Fruit fly (Drosophila melanogaster) whole organism, prepupa: ENCODE results near the gene Hr38.

Source experiments
- Blimp-1 ChIP-seq: fragments of 200-800 bp; sonication (Bioruptor generic); optimal IDR thresholded peaks from 3 replicates; lab custom pipeline; 2017; ENCODE audit warnings: missing biosample characterization, missing genetic modification characterization, mild to moderate bottlenecking, moderate library complexity, missing genetic modification reagents
- CG11294 ChIP-seq: fragments of 200-800 bp; sonication (Bioruptor generic); IDR thresholded peaks from 2 replicates; pipeline ENCODE4 v1.3.6; 2022; ENCODE audit warnings: missing biosample characterization, missing genetic modification characterization
- CG11762 ChIP-seq: fragments of 200-800 bp; sonication (Bioruptor generic); optimal IDR thresholded peaks from 3 replicates; lab custom pipeline; 2016; ENCODE audit warnings: missing biosample characterization, missing genetic modification characterization; ENCODE audit not compliant: insufficient read depth
- CG11902 ChIP-seq: fragments of 200-800 bp; sonication (Bioruptor generic); optimal IDR thresholded peaks from 3 replicates; lab custom pipeline; 2016; ENCODE audit warnings: missing biosample characterization, missing genetic modification characterization
- CG15336 ChIP-seq: fragments of 200-800 bp; sonication (Bioruptor generic); IDR thresholded peaks from 2 replicates; pipeline ENCODE4 v1.3.6; 2022; ENCODE audit warnings: missing biosample characterization, missing genetic modification characterization
- CG1621 ChIP-seq: fragments of 200-800 bp; sonication (Bioruptor generic); optimal IDR thresholded peaks from 3 replicates; lab custom pipeline; 2018; ENCODE audit warnings: missing biosample characterization, mild to moderate bottlenecking, missing genetic modification characterization
- CG16779 ChIP-seq: fragments of 200-800 bp; sonication (Bioruptor generic); optimal IDR thresholded peaks from 3 replicates; lab custom pipeline; 2017; ENCODE audit warnings: missing biosample characterization, mild to moderate bottlenecking, missing genetic modification characterization
- CG3032 ChIP-seq: fragments of 200-800 bp; optimal IDR thresholded peaks from 2 replicates; lab custom pipeline; 2019; ENCODE audit warnings: missing biosample characterization, mild to moderate bottlenecking, missing genetic modification characterization, moderate library complexity
- CG31627 ChIP-seq: fragments of 200-800 bp; sonication (Bioruptor generic); optimal IDR thresholded peaks from 3 replicates; lab custom pipeline; 2016; ENCODE audit warnings: missing biosample characterization, missing genetic modification characterization
- CG32006 ChIP-seq: fragments of 200-800 bp; sonication (Bioruptor generic); optimal IDR thresholded peaks from 3 replicates; lab custom pipeline; 2017; ENCODE audit warnings: missing biosample characterization, mild to moderate bottlenecking, missing genetic modification characterization
- CG34406 ChIP-seq: fragments of 200-800 bp; sonication (Bioruptor generic); optimal IDR thresholded peaks from 3 replicates; lab custom pipeline; 2016; ENCODE audit warnings: missing biosample characterization, missing genetic modification characterization
- CG3919 ChIP-seq: fragments of 200-800 bp; sonication (Bioruptor generic); optimal IDR thresholded peaks from 3 replicates; lab custom pipeline; 2016; ENCODE audit warnings: missing biosample characterization, missing genetic modification characterization
- CG4318 ChIP-seq: fragments of 200-800 bp; sonication (Bioruptor generic); optimal IDR thresholded peaks from 3 replicates; lab custom pipeline; 2017; ENCODE audit warnings: missing biosample characterization, mild to moderate bottlenecking, missing genetic modification characterization
- CG6163 ChIP-seq: fragments of 200-800 bp; sonication (Bioruptor generic); IDR thresholded peaks from 3 replicates; pipeline ENCODE4 v1.3.6; 2022; ENCODE audit warnings: missing biosample characterization, missing genetic modification characterization
- CG6792 ChIP-seq: fragments of 200-800 bp; sonication (Bioruptor generic); optimal IDR thresholded peaks from 3 replicates; lab custom pipeline; 2016; ENCODE audit warnings: missing biosample characterization, missing genetic modification characterization
- CG6808 ChIP-seq: fragments of 200-800 bp; sonication (Bioruptor generic); optimal IDR thresholded peaks from 3 replicates; lab custom pipeline; 2017; ENCODE audit warnings: missing biosample characterization, missing genetic modification characterization, mild to moderate bottlenecking, moderate library complexity, missing genetic modification reagents
- CG7368 ChIP-seq: fragments of 200-800 bp; sonication (Bioruptor generic); optimal IDR thresholded peaks from 3 replicates; lab custom pipeline; 2016; ENCODE audit warnings: missing biosample characterization, missing genetic modification characterization
- CG8119 ChIP-seq: fragments of 200-800 bp; sonication (Bioruptor generic); IDR thresholded peaks from 3 replicates; pipeline ENCODE4 v1.3.6; 2022; ENCODE audit warnings: missing biosample characterization, missing genetic modification characterization
- CG8319 ChIP-seq: fragments of 200-800 bp; sonication (Bioruptor generic); optimal IDR thresholded peaks from 3 replicates; lab custom pipeline; 2016; ENCODE audit warnings: missing biosample characterization, missing genetic modification characterization
- CG8632 ChIP-seq: fragments of 200-800 bp; sonication (Bioruptor generic); optimal IDR thresholded peaks from 3 replicates; lab custom pipeline; 2016; ENCODE audit warnings: missing biosample characterization, missing genetic modification characterization
- CG9139 ChIP-seq: fragments of 200-800 bp; sonication (Bioruptor generic); optimal IDR thresholded peaks from 3 replicates; lab custom pipeline; 2017; ENCODE audit warnings: missing biosample characterization, mild to moderate bottlenecking, missing genetic modification characterization
- Eip75B ChIP-seq: fragments of 200-800 bp; sonication (Bioruptor generic); optimal IDR thresholded peaks from 3 replicates; lab custom pipeline; 2016; ENCODE audit warnings: missing biosample characterization, missing genetic modification characterization
- Ets21C ChIP-seq: fragments of 200-800 bp; sonication (Bioruptor generic); optimal IDR thresholded peaks from 3 replicates; lab custom pipeline; 2016; ENCODE audit warnings: missing biosample characterization, missing genetic modification characterization
- Gug ChIP-seq: fragments of 200-800 bp; sonication (Bioruptor generic); IDR thresholded peaks from 2 replicates; pipeline ENCODE4 v1.3.6; 2022; ENCODE audit warnings: missing biosample characterization, missing genetic modification characterization
- Hr38 ChIP-seq: sonication (Bioruptor generic); optimal IDR thresholded peaks from 2 replicates; lab custom pipeline; 2016; ENCODE audit warnings: missing biosample characterization, missing genetic modification characterization
- Hr39 ChIP-seq: fragments of 200-800 bp; sonication (Bioruptor generic); optimal IDR thresholded peaks from 2 replicates; lab custom pipeline; 2016; ENCODE audit warnings: missing biosample characterization, missing genetic modification characterization
- Hr4 ChIP-seq: fragments of 200-800 bp; sonication (Bioruptor generic); optimal IDR thresholded peaks from 3 replicates; lab custom pipeline; 2016; ENCODE audit warnings: missing biosample characterization, missing genetic modification characterization
- Lpt ChIP-seq: fragments of 200-800 bp; sonication (Bioruptor generic); optimal IDR thresholded peaks from 3 replicates; lab custom pipeline; 2016; ENCODE audit warnings: missing biosample characterization, missing genetic modification characterization
- Met ChIP-seq: fragments of 200-800 bp; sonication (Bioruptor generic); optimal IDR thresholded peaks from 3 replicates; lab custom pipeline; 2016; ENCODE audit warnings: missing biosample characterization, missing genetic modification characterization
- OdsH ChIP-seq: fragments of 200-800 bp; sonication (Bioruptor generic); optimal IDR thresholded peaks from 3 replicates; lab custom pipeline; 2016; ENCODE audit warnings: missing biosample characterization, missing genetic modification characterization
- Smox ChIP-seq: fragments of 200-800 bp; sonication (Bioruptor generic); optimal IDR thresholded peaks from 3 replicates; lab custom pipeline; 2016; ENCODE audit warnings: missing biosample characterization, missing genetic modification characterization
- Sox102F ChIP-seq: fragments of 200-800 bp; sonication (Bioruptor generic); optimal IDR thresholded peaks from 2 replicates; lab custom pipeline; 2016; ENCODE audit warnings: missing biosample characterization, mild to moderate bottlenecking, missing genetic modification characterization
- Sox15 ChIP-seq: fragments of 200-800 bp; sonication (Bioruptor generic); optimal IDR thresholded peaks from 3 replicates; lab custom pipeline; 2016; ENCODE audit warnings: missing biosample characterization, missing genetic modification characterization
- achi ChIP-seq: fragments of 200-800 bp; sonication (Bioruptor generic); optimal IDR thresholded peaks from 3 replicates; lab custom pipeline; 2016; ENCODE audit warnings: missing biosample characterization, missing genetic modification characterization
- cyc ChIP-seq: fragments of 200-800 bp; sonication (Bioruptor generic); optimal IDR thresholded peaks from 3 replicates; lab custom pipeline; 2016; ENCODE audit warnings: missing biosample characterization, missing genetic modification characterization
- dac ChIP-seq: fragments of 200-800 bp; sonication (Bioruptor generic); optimal IDR thresholded peaks from 2 replicates; lab custom pipeline; 2017; ENCODE audit warnings: missing biosample characterization, mild to moderate bottlenecking, missing genetic modification characterization
- dsx ChIP-seq: fragments of 200-800 bp; optimal IDR thresholded peaks from 3 replicates; lab custom pipeline; 2019; ENCODE audit warnings: missing biosample characterization, mild to moderate bottlenecking, missing genetic modification characterization, moderate library complexity; ENCODE audit not compliant: poor library complexity, severe bottlenecking
- eg ChIP-seq: fragments of 200-800 bp; sonication (Bioruptor generic); IDR thresholded peaks from 3 replicates; pipeline ENCODE4 v1.3.6; 2022; ENCODE audit warnings: missing biosample characterization, missing genetic modification characterization
- fkh ChIP-seq: fragments of 200-800 bp; sonication (Bioruptor generic); optimal IDR thresholded peaks from 3 replicates; lab custom pipeline; 2017; ENCODE audit warnings: missing biosample characterization, mild to moderate bottlenecking, missing genetic modification characterization, moderate library complexity
- net ChIP-seq: fragments of 200-800 bp; sonication (Bioruptor generic); optimal IDR thresholded peaks from 3 replicates; lab custom pipeline; 2016; ENCODE audit warnings: missing biosample characterization, missing genetic modification characterization
- pdm3 ChIP-seq: fragments of 200-800 bp; sonication (Bioruptor generic); optimal IDR thresholded peaks from 3 replicates; lab custom pipeline; 2016; ENCODE audit warnings: missing biosample characterization, missing genetic modification characterization
- salr ChIP-seq, 2 experiments: fragments of 200-800 bp; sonication (Bioruptor generic); optimal IDR thresholded peaks; 3 replicates each; lab custom pipeline; 2016 to 2018; ENCODE audit warnings: missing biosample characterization in 2 of 2, missing genetic modification characterization in 2 of 2, mild to moderate bottlenecking in 1 of 2
- spab ChIP-seq: fragments of 200-800 bp; sonication (Bioruptor generic); optimal IDR thresholded peaks from 2 replicates; lab custom pipeline; 2017; ENCODE audit warnings: missing biosample characterization, mild to moderate bottlenecking, missing genetic modification characterization, missing genetic modification reagents
- ss ChIP-seq, 2 experiments: fragments of 200-800 bp; sonication (Bioruptor generic); optimal IDR thresholded peaks; 2 replicates in 1 of 2; 3 replicates in 1 of 2; lab custom pipeline; 2017 to 2018; ENCODE audit warnings: mild to moderate bottlenecking in 2 of 2, missing biosample characterization in 2 of 2, missing genetic modification characterization in 2 of 2, moderate library complexity in 1 of 2
- svp ChIP-seq: fragments of 200-800 bp; sonication (Bioruptor generic); peaks from one replicate; lab custom pipeline; 2016; ENCODE audit warnings: missing biosample characterization, missing genetic modification characterization
- topi ChIP-seq: fragments of 200-800 bp; sonication (Bioruptor generic); optimal IDR thresholded peaks from 3 replicates; lab custom pipeline; 2016; ENCODE audit warnings: missing biosample characterization, missing genetic modification characterization
- vri ChIP-seq: fragments of 200-800 bp; sonication (Bioruptor generic); optimal IDR thresholded peaks from 3 replicates; lab custom pipeline; 2016; ENCODE audit warnings: missing biosample characterization, mild to moderate bottlenecking, missing genetic modification characterization

Gene Hr38

DNA sequence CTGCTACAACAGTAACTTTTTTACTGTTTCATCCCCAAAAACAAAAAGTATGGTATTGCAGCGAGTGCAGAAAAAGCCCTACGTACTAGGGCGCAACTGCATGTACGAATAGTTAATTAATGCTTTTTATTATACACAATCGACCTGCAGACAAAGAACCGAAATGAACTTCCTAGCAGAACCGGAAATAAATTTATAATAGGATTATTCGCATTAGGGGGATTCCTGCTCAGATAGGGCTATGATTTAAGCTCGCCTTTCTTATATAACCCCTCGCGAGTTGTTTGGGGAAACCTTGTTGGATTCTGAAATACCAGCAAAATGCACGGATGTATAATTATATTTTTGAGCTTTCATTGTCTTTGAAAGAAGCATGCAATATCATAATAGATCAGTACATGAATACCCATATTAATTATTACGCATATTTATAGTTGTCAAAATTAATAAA lies 32.7 kb downstream of the Hr38 start, which contains the start of gene Cen (continued):
- TF ChIP-seq fkh (no peak), Hr39 (GFP tag; lab: Kevin White, UChicago) (peak; percentile 80), Sox102F (GFP tag; lab: Kevin White, UChicago) (no peak), vri (GFP tag; lab: Kevin White, UChicago) (no peak), CG1621 (no peak), ss (GFP tag; optimal IDR thresholded peaks at IDR 0.05; lab: Kevin White, UChicago) (peak; percentile 43 to 58), CG16779 (tag; lab: Kevin White, UChicago) (no peak), eg (GFP tag; lab: Robert Waterston, UW) (no peak; the same call in 2 of the 3 replicates), CG32006 (GFP tag; lab: Kevin White, UChicago) (no peak), pdm3 (GFP tag; lab: Kevin White, UChicago) (peak; percentile 81), CG3919 (peak; percentile 78), cyc (GFP tag; lab: Kevin White, UChicago) (peak; percentile 72), CG3032 (tag; lab: Kevin White, UChicago) (peak; percentile 52), topi (peak; percentile 72), Smox (GFP tag; lab: Kevin White, UChicago) (no peak), salr (GFP tag; optimal IDR thresholded peaks at IDR 0.05; lab: Kevin White, UChicago) (peak in 1 of 2 experiments; percentile 12), CG9139 (no peak), dsx (GFP tag; lab: Kevin White, UChicago) (no peak), CG8119 (GFP tag; lab: Robert Waterston, UW) (no peak; the same call in 2 of the 3 replicates), net (GFP tag; lab: Kevin White, UChicago) (no peak), Sox15 (GFP tag; lab: Kevin White, UChicago) (peak; percentile 70), achi (GFP tag; lab: Kevin White, UChicago) (peak; percentile 59), CG15336 (GFP tag; lab: Robert Waterston, UW) (peak; percentile 74), OdsH (GFP tag; lab: Kevin White, UChicago) (peak; percentile 81), Lpt (GFP tag; lab: Kevin White, UChicago) (peak; percentile 22)

DNA sequence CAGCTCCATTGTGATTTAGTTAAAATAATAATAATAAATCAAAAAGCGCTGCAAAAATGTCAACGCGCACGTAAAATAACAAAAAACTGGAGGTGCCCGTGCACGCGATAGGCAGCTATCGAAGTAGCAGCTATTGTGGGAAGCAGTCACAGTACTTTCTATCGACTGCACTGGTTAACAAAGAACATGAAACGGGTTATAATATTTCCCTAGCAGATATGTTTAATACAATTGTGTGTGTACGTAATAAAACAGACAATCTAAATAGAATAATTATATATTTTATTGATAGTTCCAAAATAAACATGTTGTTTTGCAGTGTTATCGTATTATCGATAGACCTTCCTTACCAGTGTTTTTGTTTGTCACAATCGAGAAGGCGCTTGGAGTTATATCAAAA lies 38.5 kb downstream of the Hr38 start, which contains the start of the genes CG31678 and IKKepsilon:
Gene CG31678, minus strand, starts transcription at position 67 of the 400 bp plus-strand sequence.
Gene IKKepsilon, plus strand, starts transcription at position 171 of the 400 bp plus-strand sequence.
- TF ChIP-seq CG8632 (GFP tag; lab: Kevin White, UChicago), result peak; percentile 2
- no peak for TF ChIP-seq CG1621
- no peak for TF ChIP-seq CG11294 (GFP tag; lab: Robert Waterston, UW)
- TF ChIP-seq CG31627, result peak; percentile 44
- peak; percentile 81 for TF ChIP-seq svp (GFP tag; lab: Kevin White, UChicago)
- peak; percentile 68 for TF ChIP-seq OdsH (GFP tag; lab: Kevin White, UChicago)
- TF ChIP-seq CG9139, result no peak
- no peak for TF ChIP-seq CG6808 (GFP tag; lab: Kevin White, UChicago)
- TF ChIP-seq CG11902 (GFP tag; lab: Kevin White, UChicago), result no peak
- no peak for TF ChIP-seq Hr38 (GFP tag; lab: Kevin White, UChicago)
- peak; percentile 55 for TF ChIP-seq CG15336 (GFP tag; lab: Robert Waterston, UW)
- TF ChIP-seq dac (GFP tag; lab: Kevin White, UChicago), result no peak
- TF ChIP-seq dsx (GFP tag; lab: Kevin White, UChicago), result no peak
- no peak for TF ChIP-seq CG16779 (tag; lab: Kevin White, UChicago)
- TF ChIP-seq CG11762 (GFP tag; lab: Kevin White, UChicago), result no peak
- peak; percentile 35 for TF ChIP-seq CG3032 (tag; lab: Kevin White, UChicago)
- peak; percentile 14; the same call in 1 of the 2 replicates for TF ChIP-seq Gug (GFP tag; lab: Robert Waterston, UW)
- no peak for TF ChIP-seq spab (GFP tag; lab: Kevin White, UChicago)
- peak; percentile 43; the same call in 2 of the 3 replicates for TF ChIP-seq CG6163
- TF ChIP-seq CG4318 (GFP tag; lab: Kevin White, UChicago), result no peak
- TF ChIP-seq vri (GFP tag; lab: Kevin White, UChicago), result no peak
- TF ChIP-seq Lpt (GFP tag; lab: Kevin White, UChicago), result no peak
- TF ChIP-seq Ets21C (GFP tag; lab: Kevin White, UChicago), result no peak
- TF ChIP-seq CG3919, result peak; percentile 46
- TF ChIP-seq Met, result no peak
- TF ChIP-seq CG6792, result peak; percentile 45
- TF ChIP-seq CG7368, result no peak
- no peak for TF ChIP-seq Hr39 (GFP tag; lab: Kevin White, UChicago)
- no peak for TF ChIP-seq net (GFP tag; lab: Kevin White, UChicago)
- peak; percentile 58 for TF ChIP-seq pdm3 (GFP tag; lab: Kevin White, UChicago)
- peak; percentile 39 for TF ChIP-seq CG32006 (GFP tag; lab: Kevin White, UChicago)
- TF ChIP-seq Smox (GFP tag; lab: Kevin White, UChicago), result no peak
- peak; percentile 11 for TF ChIP-seq CG34406 (GFP tag; lab: Kevin White, UChicago)
- no peak for TF ChIP-seq Eip75B (GFP tag; lab: Kevin White, UChicago)
- no peak for TF ChIP-seq ss (GFP tag; optimal IDR thresholded peaks at IDR 0.05; lab: Kevin White, UChicago)
- TF ChIP-seq achi (GFP tag; lab: Kevin White, UChicago), result peak; percentile 50
- TF ChIP-seq Blimp-1 (GFP tag; lab: Kevin White, UChicago), result no peak
- no peak for TF ChIP-seq CG8319 (GFP tag; lab: Kevin White, UChicago)
- TF ChIP-seq Hr4, result peak; percentile 56
